Worm (Caenorhabditis elegans) whole organism, L2 larva: ENCODE data around the gene ttr-25.

Experiments
- fos-1 ChIP-seq: fragments of 150-350 bp; optimal IDR thresholded peaks from 2 replicates; lab custom pipeline; 2014; ENCODE audit warnings: missing biosample characterization, missing genetic modification characterization
- lin-11 ChIP-seq: fragments of 150-350 bp; sonication (generic microtip); optimal IDR thresholded peaks from 2 replicates; lab custom pipeline; 2014; ENCODE audit warnings: missing biosample characterization, missing genetic modification characterization, inconsistent platforms, mixed read lengths
- lin-13 ChIP-seq: fragments of 150-350 bp; optimal IDR thresholded peaks from 2 replicates; lab custom pipeline; 2014; ENCODE audit warnings: missing biosample characterization, missing genetic modification reagents, missing genetic modification characterization
- nhr-11 ChIP-seq: fragments of 150-350 bp; optimal IDR thresholded peaks from 2 replicates; lab custom pipeline; 2014; ENCODE audit warnings: missing biosample characterization, missing genetic modification characterization
- sma-3 ChIP-seq: sonication (generic microtip); optimal IDR thresholded peaks from 2 replicates; lab custom pipeline; 2016; ENCODE audit warnings: missing genetic modification reagents, missing genetic modification characterization, missing compliant biosample characterization
- snpc-4 ChIP-seq: fragments of 150-350 bp; optimal IDR thresholded peaks from 2 replicates; lab custom pipeline; 2014; ENCODE audit warnings: missing biosample characterization, missing genetic modification characterization
- unc-39 ChIP-seq: fragments of 150-350 bp; optimal IDR thresholded peaks from 2 replicates; lab custom pipeline; 2014; ENCODE audit warnings: missing biosample characterization, missing genetic modification characterization
- unc-62 ChIP-seq: fragments of 150-350 bp; optimal IDR thresholded peaks from 2 replicates; lab custom pipeline; 2014; ENCODE audit warnings: missing biosample characterization, missing genetic modification reagents, missing genetic modification characterization

ce11 chrV:18506772-18507171, 49.7 kb upstream of the ttr-25 start:
- TF ChIP-seq unc-39: no peak
- TF ChIP-seq lin-13: no peak
- no peak for TF ChIP-seq fos-1 (tag; lab: Kevin White, UChicago)
- no peak for TF ChIP-seq unc-62
- TF ChIP-seq sma-3 (GFP tag; lab: Kevin White, UChicago): no peak
- TF ChIP-seq nhr-11 (tag; lab: Kevin White, UChicago): no peak
- TF ChIP-seq lin-11: no peak
- TF ChIP-seq snpc-4: no peak
